Fruit fly (Drosophila melanogaster): Measurements from ENCODE around the gene Poc1.

DNA sequence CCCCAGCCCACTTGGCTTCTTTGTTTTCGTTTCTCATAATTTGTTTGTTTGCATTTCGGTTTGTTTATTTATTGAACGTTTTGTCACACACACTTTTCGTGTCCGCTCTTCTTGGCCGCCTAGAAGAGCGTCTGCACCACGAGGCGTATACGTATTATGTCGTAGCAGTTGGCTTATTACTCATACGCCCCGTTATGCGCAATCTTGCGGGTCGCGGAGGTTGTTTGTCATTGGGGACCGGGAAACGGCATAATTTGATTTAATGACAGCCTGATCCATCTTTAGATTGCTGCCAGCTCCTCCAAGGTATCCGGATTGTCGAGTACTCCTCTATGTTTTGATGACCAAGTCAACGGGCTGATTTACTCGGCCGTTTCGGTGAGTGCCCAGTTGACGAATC, 30.4 kb upstream of the Poc1 start:
- TF ChIP-seq CG15710 (tag; optimal IDR thresholded peaks at IDR 0.05) (no peak), CG9948 (tag; optimal IDR thresholded peaks at IDR 0.05) (no peak), CG12605 (GFP tag; IDR thresholded peaks at IDR 0.05) (no peak), EcR (GFP tag; optimal IDR thresholded peaks at IDR 0.05) (no peak), D1 (tag; optimal IDR thresholded peaks at IDR 0.05) (no peak), CG10348 (GFP tag; IDR thresholded peaks at IDR 0.05) (no peak), Pif1B (GFP tag; optimal IDR thresholded peaks at IDR 0.05) (no peak), Ets98B (GFP tag; IDR thresholded peaks at IDR 0.05) (no peak), rn (GFP tag; IDR thresholded peaks at IDR 0.05) (no peak), CG8159 (tag; optimal IDR thresholded peaks at IDR 0.05) (no peak), CG14655 (GFP tag; optimal IDR thresholded peaks at IDR 0.05) (no peak), CG13204 (GFP tag; optimal IDR thresholded peaks at IDR 0.05) (no peak), Snoo (tag; optimal IDR thresholded peaks at IDR 0.05) (no peak), CG34367 (tag; optimal IDR thresholded peaks at IDR 0.05) (no peak)

Data from whole organism, pupa.